Fruit fly (Drosophila melanogaster): ENCODE data around the gene Srrm1.

Gene Srrm1

DNA sequence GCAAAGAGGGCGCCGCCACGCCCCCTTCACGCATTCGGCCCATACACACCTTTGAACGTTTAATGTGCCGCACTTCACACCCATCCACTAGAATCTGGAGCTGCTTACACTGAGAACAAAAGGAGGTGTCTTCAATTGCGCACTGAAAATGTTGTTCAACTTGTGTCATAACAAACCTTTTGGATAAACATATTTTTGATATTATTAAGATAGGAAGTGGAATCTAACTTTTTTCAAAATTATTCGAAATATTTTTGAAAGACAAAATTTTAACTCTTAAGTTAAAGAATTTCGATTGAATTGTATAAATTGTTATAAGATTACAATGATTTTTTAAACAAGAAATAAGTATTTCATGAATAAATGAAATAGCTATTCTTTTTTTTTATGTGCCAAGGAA lies 31.7 kb downstream of the Srrm1 start (continued):
- TF ChIP-seq Hr51 (GFP tag; optimal IDR thresholded peaks at IDR 0.05): peak in 1 of 2 experiments; percentile 7
- TF ChIP-seq CG32767 (GFP tag; IDR thresholded peaks at IDR 0.05): no peak
- no peak for TF ChIP-seq Dll (GFP tag; IDR thresholded peaks at IDR 0.05; ENCODE audit: partially characterized antibody)
- no peak for TF ChIP-seq CG10462 (GFP tag; optimal IDR thresholded peaks at IDR 0.05)
- no peak for TF ChIP-seq CG7271 (tag; optimal IDR thresholded peaks at IDR 0.05)
- TF ChIP-seq ara (GFP tag; IDR thresholded peaks at IDR 0.05): no peak
- TF ChIP-seq Xbp1 (GFP tag; optimal IDR thresholded peaks at IDR 0.05): peak; percentile 27
- peak; percentile 85 for TF ChIP-seq dmrt11E (tag; optimal IDR thresholded peaks at IDR 0.05)
- no peak for TF ChIP-seq CG11696 (GFP tag; IDR thresholded peaks at IDR 0.05)
- TF ChIP-seq luna (GFP tag; optimal IDR thresholded peaks at IDR 0.05): no peak
- no peak for TF ChIP-seq fd3F (GFP tag; optimal IDR thresholded peaks at IDR 0.05)
- TF ChIP-seq pzg (GFP tag; optimal IDR thresholded peaks at IDR 0.05): no peak
- TF ChIP-seq D19A (tag; optimal IDR thresholded peaks at IDR 0.05): peak; percentile 36
- TF ChIP-seq CG11456 (GFP tag; IDR thresholded peaks at IDR 0.05): no peak
- no peak for TF ChIP-seq CG13624 (GFP tag; optimal IDR thresholded peaks at IDR 0.05)
- no peak for TF ChIP-seq CG34224 (GFP tag; IDR thresholded peaks at IDR 0.05; ENCODE audit: partially characterized antibody)
- no peak for TF ChIP-seq mirr (GFP tag; optimal IDR thresholded peaks at IDR 0.05)
- no peak for TF ChIP-seq CG4707 (GFP tag; optimal IDR thresholded peaks at IDR 0.05)
- TF ChIP-seq Hmr (GFP tag; optimal IDR thresholded peaks at IDR 0.05): no peak
- no peak for TF ChIP-seq CG10654 (GFP tag; optimal IDR thresholded peaks at IDR 0.05)
- no peak for TF ChIP-seq CG17802 (tag; optimal IDR thresholded peaks at IDR 0.05)
- no peak for TF ChIP-seq vvl (GFP tag; IDR thresholded peaks at IDR 0.05)
- no peak for TF ChIP-seq CG17359 (tag; optimal IDR thresholded peaks at IDR 0.05)
- TF ChIP-seq CG16779 (GFP tag; IDR thresholded peaks at IDR 0.05): no peak
- TF ChIP-seq CG2120 (GFP tag; optimal IDR thresholded peaks at IDR 0.05): no peak
- TF ChIP-seq sob (GFP tag; IDR thresholded peaks at IDR 0.05): no peak
- no peak for TF ChIP-seq chm (GFP tag; IDR thresholded peaks at IDR 0.05)
- TF ChIP-seq Myb (GFP tag; optimal IDR thresholded peaks at IDR 0.05): no peak
- TF ChIP-seq btn (GFP tag; optimal IDR thresholded peaks at IDR 0.05): no peak
- TF ChIP-seq CG3163 (GFP tag; optimal IDR thresholded peaks at IDR 0.05): no peak
- no peak for TF ChIP-seq danr (GFP tag; IDR thresholded peaks at IDR 0.05)
- no peak for TF ChIP-seq jing (GFP tag; optimal IDR thresholded peaks at IDR 0.05)
- TF ChIP-seq seq (GFP tag; IDR thresholded peaks at IDR 0.05): no peak
- no peak for TF ChIP-seq CG8359 (GFP tag; optimal IDR thresholded peaks at IDR 0.05; ENCODE audit: borderline replicate concordance)
- TF ChIP-seq CG14667 (GFP tag; IDR thresholded peaks at IDR 0.05): no peak
- no peak for TF ChIP-seq caup (GFP tag; optimal IDR thresholded peaks at IDR 0.05; ENCODE audit: severe bottlenecking)
- no peak for TF ChIP-seq dan (GFP tag; IDR thresholded peaks at IDR 0.05)
- no peak for TF ChIP-seq Bteb2 (GFP tag; optimal IDR thresholded peaks at IDR 0.05)
- no peak for TF ChIP-seq vfl (GFP tag; optimal IDR thresholded peaks at IDR 0.05)
- TF ChIP-seq Camta (GFP tag; optimal IDR thresholded peaks at IDR 0.05): no peak
- peak; percentile 64 for TF ChIP-seq CG8388 (GFP tag; optimal IDR thresholded peaks at IDR 0.05)
- peak; percentile 39 for TF ChIP-seq az2 (GFP tag; optimal IDR thresholded peaks at IDR 0.05)
- TF ChIP-seq cad (GFP tag; optimal IDR thresholded peaks at IDR 0.05): no peak
- TF ChIP-seq Hr78 (GFP tag; optimal IDR thresholded peaks at IDR 0.05): no peak
- peak; percentile 3 for TF ChIP-seq bcd (GFP tag; optimal IDR thresholded peaks at IDR 0.05)
- no peak for TF ChIP-seq lab (GFP tag; optimal IDR thresholded peaks at IDR 0.05)
- TF ChIP-seq bab2 (GFP tag; optimal IDR thresholded peaks at IDR 0.05): no peak
- TF ChIP-seq NFAT (GFP tag; IDR thresholded peaks at IDR 0.05): no peak
- TF ChIP-seq CG15514 (GFP tag; optimal IDR thresholded peaks at IDR 0.05): no peak
- TF ChIP-seq gcm2 (GFP tag; optimal IDR thresholded peaks at IDR 0.05): no peak
- no peak for TF ChIP-seq CG5245 (GFP tag; optimal IDR thresholded peaks at IDR 0.05)
- no peak for TF ChIP-seq ssp (GFP tag; IDR thresholded peaks at IDR 0.05)
